Worm (Caenorhabditis elegans) whole organism, L2 larva: ENCODE results near the gene srh-82.
A peak's percentile ranks its signal among the peaks of the same experiment; 100 is the strongest.

Experiments used
- C34F6.9 ChIP-seq: fragments of 150-350 bp; optimal IDR thresholded peaks from 2 replicates; lab custom pipeline; 2014; ENCODE audit warnings: missing biosample characterization, missing genetic modification characterization
- F13H6.1 ChIP-seq: sonication (generic microtip); optimal IDR thresholded peaks from 2 replicates; lab custom pipeline; 2016; ENCODE audit warnings: missing genetic modification characterization, missing compliant biosample characterization
- R02D3.7 ChIP-seq: fragments of 150-350 bp; optimal IDR thresholded peaks from 2 replicates; lab custom pipeline; 2014; ENCODE audit warnings: missing biosample characterization, missing genetic modification characterization
- Y55F3AM.14 ChIP-seq: fragments of 200-800 bp; sonication (Bioruptor generic); optimal IDR thresholded peaks from 2 replicates; lab custom pipeline; 2018; ENCODE audit warnings: mild to moderate bottlenecking, missing genetic modification characterization, missing compliant biosample characterization
- ZK546.5 ChIP-seq: sonication (generic microtip); optimal IDR thresholded peaks from 2 replicates; lab custom pipeline; 2017; ENCODE audit warnings: missing biosample characterization, missing genetic modification characterization
- alr-1 ChIP-seq: fragments of 150-350 bp; optimal IDR thresholded peaks from 2 replicates; lab custom pipeline; 2014; ENCODE audit warnings: missing biosample characterization, missing genetic modification characterization
- aly-2 ChIP-seq: fragments of 150-350 bp; optimal IDR thresholded peaks from 2 replicates; lab custom pipeline; 2014; ENCODE audit warnings: missing biosample characterization, missing genetic modification characterization
- ama-1 ChIP-seq: fragments of 150-350 bp; optimal IDR thresholded peaks from 2 replicates; lab custom pipeline; 2018; ENCODE audit warnings: inconsistent platforms
- blmp-1 ChIP-seq: sonication (generic microtip); optimal IDR thresholded peaks from 2 replicates; lab custom pipeline; 2017; ENCODE audit warnings: missing genetic modification characterization, mild to moderate bottlenecking, missing compliant biosample characterization, antibody characterized with exemption, moderate library complexity; ENCODE audit not compliant: insufficient read depth
- ceh-82 ChIP-seq: fragments of 150-350 bp; optimal IDR thresholded peaks from 2 replicates; lab custom pipeline; 2014; ENCODE audit warnings: missing biosample characterization, missing genetic modification characterization
- dmd-4 ChIP-seq: sonication (generic microtip); optimal IDR thresholded peaks from 2 replicates; lab custom pipeline; 2017; ENCODE audit warnings: missing biosample characterization, missing genetic modification characterization
- egl-27 ChIP-seq: sonication (generic microtip); optimal IDR thresholded peaks from 3 replicates; lab custom pipeline; 2017; ENCODE audit warnings: missing biosample characterization, missing genetic modification reagents, missing genetic modification characterization
- elt-1 ChIP-seq: fragments of 150-350 bp; optimal IDR thresholded peaks from 2 replicates; lab custom pipeline; 2014; ENCODE audit warnings: missing biosample characterization, missing genetic modification characterization
- elt-3 ChIP-seq: sonication (generic microtip); optimal IDR thresholded peaks from 2 replicates; lab custom pipeline; 2017; ENCODE audit warnings: missing biosample characterization, missing genetic modification characterization
- fos-1 ChIP-seq: fragments of 150-350 bp; optimal IDR thresholded peaks from 2 replicates; lab custom pipeline; 2014; ENCODE audit warnings: missing biosample characterization, missing genetic modification characterization
- lin-11 ChIP-seq: fragments of 150-350 bp; sonication (generic microtip); optimal IDR thresholded peaks from 2 replicates; lab custom pipeline; 2014; ENCODE audit warnings: missing biosample characterization, missing genetic modification characterization, inconsistent platforms, mixed read lengths
- lin-13 ChIP-seq: fragments of 150-350 bp; optimal IDR thresholded peaks from 2 replicates; lab custom pipeline; 2014; ENCODE audit warnings: missing biosample characterization, missing genetic modification reagents, missing genetic modification characterization
- lin-39 ChIP-seq: fragments of 150-350 bp; optimal IDR thresholded peaks from 2 replicates; lab custom pipeline; 2014; ENCODE audit warnings: missing biosample characterization, missing genetic modification reagents, missing genetic modification characterization
- lsy-2 ChIP-seq, 2 experiments: fragments of 150-350 bp in 1 of 2; sonication (generic microtip) in 1 of 2; optimal IDR thresholded peaks; 2 replicates each; lab custom pipeline; 2014 to 2017; ENCODE audit warnings: missing biosample characterization in 2 of 2, missing genetic modification characterization in 2 of 2
- mab-5 ChIP-seq: fragments of 150-350 bp; optimal IDR thresholded peaks from 2 replicates; lab custom pipeline; 2014; ENCODE audit warnings: missing biosample characterization, missing genetic modification characterization
- mdl-1 ChIP-seq, 2 experiments: fragments of 150-350 bp in 1 of 2; sonication (generic microtip) in 1 of 2; optimal IDR thresholded peaks; 2 replicates each; lab custom pipeline; 2017; ENCODE audit warnings: missing biosample characterization in 2 of 2, missing genetic modification characterization in 2 of 2
- nhr-10 ChIP-seq: sonication (generic microtip); optimal IDR thresholded peaks from 2 replicates; lab custom pipeline; 2017; ENCODE audit warnings: missing biosample characterization, missing genetic modification characterization
- nhr-11 ChIP-seq: fragments of 150-350 bp; optimal IDR thresholded peaks from 2 replicates; lab custom pipeline; 2014; ENCODE audit warnings: missing biosample characterization, missing genetic modification characterization
- nhr-12 ChIP-seq: fragments of 150-350 bp; optimal IDR thresholded peaks from 2 replicates; lab custom pipeline; 2014; ENCODE audit warnings: missing biosample characterization, missing genetic modification characterization
- nhr-129 ChIP-seq: fragments of 150-350 bp; optimal IDR thresholded peaks from 2 replicates; lab custom pipeline; 2014; ENCODE audit warnings: missing biosample characterization, missing genetic modification characterization
- nhr-21 ChIP-seq: fragments of 150-350 bp; optimal IDR thresholded peaks from 2 replicates; lab custom pipeline; 2014; ENCODE audit warnings: missing biosample characterization, missing genetic modification characterization
- nhr-237 ChIP-seq: fragments of 150-350 bp; optimal IDR thresholded peaks from 2 replicates; lab custom pipeline; 2014; ENCODE audit warnings: missing biosample characterization, missing genetic modification characterization
- nhr-25 ChIP-seq: fragments of 150-350 bp; sonication (generic microtip); optimal IDR thresholded peaks from 3 replicates; lab custom pipeline; 2014; ENCODE audit warnings: missing biosample characterization, missing genetic modification characterization
- nhr-6 ChIP-seq: fragments of 150-350 bp; optimal IDR thresholded peaks from 2 replicates; lab custom pipeline; 2014; ENCODE audit warnings: missing biosample characterization, missing genetic modification characterization
- sem-4 ChIP-seq: fragments of 150-350 bp; optimal IDR thresholded peaks from 2 replicates; lab custom pipeline; 2014; ENCODE audit warnings: missing biosample characterization, missing genetic modification reagents, missing genetic modification characterization
- skn-1 ChIP-seq: sonication (generic microtip); optimal IDR thresholded peaks from 2 replicates; lab custom pipeline; 2017; ENCODE audit warnings: missing biosample characterization, missing genetic modification characterization
- sma-3 ChIP-seq: sonication (generic microtip); optimal IDR thresholded peaks from 2 replicates; lab custom pipeline; 2016; ENCODE audit warnings: missing genetic modification reagents, missing genetic modification characterization, missing compliant biosample characterization
- sma-9 ChIP-seq, 2 experiments: fragments of 150-350 bp in 1 of 2; sonication (generic microtip) in 1 of 2; optimal IDR thresholded peaks; 2 replicates each; lab custom pipeline; 2014 to 2016; ENCODE audit warnings: missing genetic modification characterization in 2 of 2, mild to moderate bottlenecking in 1 of 2, missing biosample characterization in 1 of 2, missing compliant biosample characterization in 1 of 2, missing genetic modification reagents in 1 of 2, moderate library complexity in 1 of 2
- unc-39 ChIP-seq: fragments of 150-350 bp; optimal IDR thresholded peaks from 2 replicates; lab custom pipeline; 2014; ENCODE audit warnings: missing biosample characterization, missing genetic modification characterization
- unc-55 ChIP-seq: fragments of 150-350 bp; sonication (generic microtip); optimal IDR thresholded peaks from 3 replicates; lab custom pipeline; 2014; ENCODE audit warnings: missing biosample characterization, missing genetic modification reagents, missing genetic modification characterization
- unc-62 ChIP-seq: fragments of 150-350 bp; optimal IDR thresholded peaks from 2 replicates; lab custom pipeline; 2014; ENCODE audit warnings: missing biosample characterization, missing genetic modification reagents, missing genetic modification characterization
- zag-1 ChIP-seq: fragments of 150-350 bp; optimal IDR thresholded peaks from 2 replicates; lab custom pipeline; 2014; ENCODE audit warnings: missing biosample characterization, missing genetic modification characterization
- ztf-1 ChIP-seq: fragments of 200-800 bp; sonication (Bioruptor generic); conservative IDR thresholded peaks from 2 replicates; pipeline ENCODE4 v1.3.6; 2022; ENCODE audit warnings: missing genetic modification characterization, missing compliant biosample characterization

srh-82 gene

DNA sequence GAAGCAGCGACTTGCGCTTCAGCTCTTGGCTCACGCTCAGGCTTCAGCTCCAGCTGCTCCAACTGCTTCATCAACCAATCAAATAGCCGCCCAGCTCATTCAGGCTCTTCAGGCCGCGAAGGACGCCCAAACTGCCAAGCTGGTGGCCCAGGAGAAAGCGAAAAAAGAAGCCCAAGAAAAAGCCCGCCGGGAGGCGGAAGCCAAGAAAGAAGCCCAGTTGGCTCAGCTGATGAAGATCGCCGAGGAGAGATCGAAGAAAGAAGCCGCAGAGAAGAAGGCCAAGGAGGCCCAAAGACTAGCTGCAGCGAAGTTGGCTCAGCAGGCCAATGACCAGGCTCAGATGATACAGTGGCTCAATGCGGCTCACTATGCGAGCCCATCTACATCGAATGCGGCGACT, 28.7 kb upstream of the srh-82 start:
- TF ChIP-seq nhr-25 (tag; lab: Kevin White, UChicago) (no peak), unc-62 (no peak), elt-1 (tag; lab: Kevin White, UChicago) (no peak), sem-4 (tag; lab: Kevin White, UChicago) (no peak), unc-55 (GFP tag; lab: Kevin White, UChicago) (no peak), nhr-12 (no peak), F13H6.1 (tag; lab: Kevin White, UChicago) (no peak), lin-11 (no peak), egl-27 (no peak), nhr-237 (no peak), zag-1 (tag; lab: Kevin White, UChicago) (no peak)

DNA sequence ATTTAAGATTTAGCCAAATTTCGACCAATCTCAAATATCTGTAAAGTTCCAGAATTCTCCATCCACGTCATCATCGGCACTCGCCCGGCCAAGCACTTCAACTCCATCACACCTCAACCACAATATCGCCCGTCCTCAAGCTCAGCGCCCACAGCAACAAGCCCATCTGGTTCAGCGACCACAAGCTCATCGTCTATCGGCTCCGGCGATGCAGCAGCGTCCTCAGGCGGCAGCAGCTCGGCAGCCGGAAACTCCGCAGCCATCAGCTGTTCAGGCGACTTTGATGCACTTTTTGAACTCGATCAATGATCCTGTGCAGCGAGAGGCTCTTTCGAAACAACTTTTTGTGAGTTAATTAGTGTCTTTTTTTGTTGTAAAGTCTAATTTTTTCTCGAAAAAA, 27.6 kb upstream of the srh-82 start:
- TF ChIP-seq Y55F3AM.14 (GFP tag; lab: Kevin White, UChicago) (peak; percentile 17), alr-1 (no peak), ama-1 (lab: Kevin White, UChicago) (no peak), sem-4 (tag; lab: Kevin White, UChicago) (no peak), nhr-10 (tag; lab: Kevin White, UChicago) (no peak)

DNA sequence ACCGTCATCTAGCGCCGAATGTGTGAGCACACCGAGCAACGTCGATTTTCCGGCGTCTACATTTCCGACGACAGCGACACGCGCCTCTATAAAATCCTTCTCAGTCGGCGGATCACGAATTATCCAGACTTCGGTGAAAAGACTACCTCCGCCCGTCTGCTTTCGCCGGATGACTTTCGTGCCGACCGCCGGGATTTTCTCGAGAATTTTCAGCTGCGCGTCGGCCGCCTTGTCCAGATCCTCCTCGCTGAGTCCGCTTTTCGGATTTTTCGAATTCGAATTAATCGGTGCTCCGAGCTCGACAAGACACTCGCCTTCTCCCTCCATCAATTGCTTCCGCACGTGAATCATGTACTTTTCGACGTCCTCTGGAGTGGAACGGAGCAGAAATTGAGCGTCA, 22.6 kb upstream of the srh-82 start:
- TF ChIP-seq aly-2 (tag; lab: Kevin White, UChicago) (no peak), nhr-6 (tag; lab: Kevin White, UChicago) (no peak), unc-62 (no peak), nhr-10 (tag; lab: Kevin White, UChicago) (no peak), lin-11 (no peak), nhr-237 (no peak), ZK546.5 (tag; lab: Kevin White, UChicago) (no peak), Y55F3AM.14 (GFP tag; lab: Kevin White, UChicago) (no peak), elt-3 (tag; lab: Kevin White, UChicago) (no peak), alr-1 (no peak), egl-27 (no peak)

DNA sequence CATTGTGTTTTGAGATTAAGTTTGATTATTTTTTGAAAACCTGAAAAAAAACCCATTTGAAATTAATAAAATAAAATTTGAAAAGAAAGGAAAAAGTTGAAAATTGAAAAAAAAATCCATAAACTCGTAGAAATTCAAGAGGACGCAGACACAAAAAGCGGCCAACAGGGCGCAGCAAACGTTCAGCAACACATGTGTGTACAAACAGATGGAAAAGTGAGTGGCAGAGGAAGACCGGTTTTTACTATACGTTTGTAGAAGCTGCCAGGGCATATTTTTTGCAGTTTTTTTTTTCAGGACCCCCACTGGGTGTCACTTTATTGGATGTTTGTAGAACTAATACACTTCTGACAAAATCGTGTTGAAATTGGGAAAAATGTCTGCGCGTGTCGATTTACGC, 22.1 kb upstream of the srh-82 start, which contains the start of gene cgp-1:
TSS of gene cgp-1 (minus strand) at position 40 of the 400 bp plus-strand sequence.
- peak; percentile 23 for TF ChIP-seq unc-55 (GFP tag; lab: Kevin White, UChicago)
- TF ChIP-seq egl-27: no peak
- TF ChIP-seq C34F6.9 (tag; lab: Kevin White, UChicago): peak; percentile 20
- TF ChIP-seq lsy-2 (tag; optimal IDR thresholded peaks at IDR 0.05; lab: Kevin White, UChicago): peak in 1 of 2 experiments; percentile 11
- no peak for TF ChIP-seq F13H6.1 (tag; lab: Kevin White, UChicago)
- TF ChIP-seq dmd-4 (tag; lab: Kevin White, UChicago): no peak
- TF ChIP-seq ama-1 (lab: Kevin White, UChicago): peak; percentile 8
- peak; percentile 32 for TF ChIP-seq R02D3.7 (tag; lab: Kevin White, UChicago)

- TF ChIP-seq nhr-25 (tag; lab: Kevin White, UChicago) (no peak), sma-3 (peak; percentile 3), C34F6.9 (tag; lab: Kevin White, UChicago) (peak; percentile 12), ZK546.5 (tag; lab: Kevin White, UChicago) (no peak), nhr-129 (tag; lab: Kevin White, UChicago) (peak; percentile 81), F13H6.1 (tag; lab: Kevin White, UChicago) (no peak), skn-1 (tag; lab: Kevin White, UChicago) (no peak), nhr-237 (no peak), lin-13 (GFP tag; lab: Kevin White, UChicago) (no peak), sma-9 (GFP tag; optimal IDR thresholded peaks at IDR 0.05; lab: Kevin White, UChicago) (no peak), sma-9 (tag; optimal IDR thresholded peaks at IDR 0.05; lab: Kevin White, UChicago) (no peak)
Measured at ce11 chrV:123513-123912, 21.4 kb upstream of the srh-82 start.

DNA sequence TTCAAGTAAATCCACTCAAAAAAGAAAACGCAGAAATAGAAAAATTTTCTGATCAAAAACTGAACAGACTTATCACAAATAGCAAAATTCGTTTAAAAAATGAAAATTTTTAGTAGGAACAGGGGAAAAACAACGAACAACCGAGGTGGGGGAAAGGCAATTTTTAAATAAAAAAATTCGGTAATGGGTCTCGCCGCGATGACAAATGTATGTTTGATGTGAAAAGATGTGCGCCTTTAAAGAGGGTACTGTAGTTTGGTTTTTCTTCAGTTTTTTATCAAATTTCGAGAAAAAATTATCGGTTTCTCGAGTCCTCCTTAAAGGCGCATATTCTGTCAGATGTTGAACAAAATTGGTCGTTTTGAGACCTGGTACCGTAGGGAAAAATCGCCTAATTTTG, 21.0 kb upstream of the srh-82 start:
- TF ChIP-seq mab-5 (tag; lab: Kevin White, UChicago) (no peak), sma-3 (no peak), Y55F3AM.14 (GFP tag; lab: Kevin White, UChicago) (no peak), lin-39 (no peak), nhr-25 (tag; lab: Kevin White, UChicago) (no peak), fos-1 (tag; lab: Kevin White, UChicago) (no peak), nhr-237 (no peak), aly-2 (tag; lab: Kevin White, UChicago) (no peak), unc-39 (tag; lab: Kevin White, UChicago) (no peak), ZK546.5 (tag; lab: Kevin White, UChicago) (no peak), blmp-1 (tag; lab: Kevin White, UChicago) (no peak), egl-27 (no peak), ceh-82 (no peak), nhr-11 (tag; lab: Kevin White, UChicago) (no peak), nhr-21 (tag; lab: Kevin White, UChicago) (no peak), ztf-1 (GFP tag; lab: Robert Waterston, UW) (no peak), nhr-12 (no peak), mdl-1 (tag; optimal IDR thresholded peaks at IDR 0.05; lab: Kevin White, UChicago) (no peak), skn-1 (tag; lab: Kevin White, UChicago) (no peak)
- TF ChIP-seq, all 48 proteins: peak for 0
